Fruit fly (Drosophila melanogaster) whole organism, embryonic: ENCODE data around the gene CG17593.
A peak's percentile ranks its signal among the peaks of the same experiment; 100 is the strongest.

Experiments used
- Adf1 ChIP-seq: fragments of 200-800 bp; sonication (Bioruptor generic); IDR thresholded peaks from 2 replicates; pipeline ENCODE4 v1.3.6; 2022; ENCODE audit warnings: missing biosample characterization, missing genetic modification characterization
- Antp ChIP-seq: fragments of 200-800 bp; sonication (Bioruptor generic); optimal IDR thresholded peaks from 3 replicates; lab custom pipeline; 2016; ENCODE audit warnings: missing biosample characterization, missing genetic modification characterization
- CG10267 ChIP-seq: fragments of 200-800 bp; sonication (Bioruptor generic); optimal IDR thresholded peaks from 2 replicates; lab custom pipeline; 2018; ENCODE audit warnings: missing biosample characterization, mild to moderate bottlenecking, missing genetic modification characterization, moderate library complexity
- CG10321 ChIP-seq: fragments of 200-800 bp; sonication (Bioruptor generic); IDR thresholded peaks from 2 replicates; pipeline ENCODE4 v1.3.6; 2022; ENCODE audit warnings: missing biosample characterization, missing genetic modification characterization
- CG12219 ChIP-seq: fragments of 200-800 bp; sonication (Bioruptor generic); optimal IDR thresholded peaks from 3 replicates; lab custom pipeline; 2018; ENCODE audit warnings: missing biosample characterization, mild to moderate bottlenecking, missing genetic modification characterization
- CG15479 ChIP-seq: fragments of 200-800 bp; sonication (Bioruptor generic); optimal IDR thresholded peaks from 3 replicates; lab custom pipeline; 2019; ENCODE audit warnings: missing biosample characterization, mild to moderate bottlenecking, missing genetic modification characterization, moderate library complexity
- CG17802 ChIP-seq: fragments of 200-800 bp; sonication (Bioruptor generic); optimal IDR thresholded peaks from 2 replicates; lab custom pipeline; 2018; ENCODE audit warnings: missing biosample characterization, mild to moderate bottlenecking, missing genetic modification characterization, moderate library complexity
- CG1832 ChIP-seq: fragments of 200-800 bp; sonication (Bioruptor generic); optimal IDR thresholded peaks from 2 replicates; lab custom pipeline; 2017; ENCODE audit warnings: missing biosample characterization, mild to moderate bottlenecking, missing genetic modification characterization, inconsistent platforms
- CG34224 ChIP-seq: fragments of 200-800 bp; sonication (Bioruptor generic); IDR thresholded peaks from 3 replicates; pipeline ENCODE4 v1.3.6; 2022; ENCODE audit warnings: missing biosample characterization, missing genetic modification characterization; ENCODE audit not compliant: partially characterized antibody
- CG4360 ChIP-seq: fragments of 200-800 bp; sonication (Bioruptor generic); IDR thresholded peaks from 2 replicates; pipeline ENCODE4 v1.3.6; 2022; ENCODE audit warnings: missing biosample characterization, missing genetic modification characterization
- CG6791 ChIP-seq: fragments of 200-800 bp; sonication (Bioruptor generic); IDR thresholded peaks from 3 replicates; pipeline ENCODE4 v1.3.6; 2022; ENCODE audit warnings: missing biosample characterization, missing genetic modification characterization; ENCODE audit not compliant: partially characterized antibody
- CG8478 ChIP-seq: fragments of >200 bp; optimal IDR thresholded peaks from 2 replicates; lab custom pipeline; 2018
- CoRest ChIP-seq: fragments of 200-800 bp; sonication (Bioruptor generic); optimal IDR thresholded peaks from 3 replicates; lab custom pipeline; 2018; ENCODE audit warnings: missing biosample characterization, mild to moderate bottlenecking, missing genetic modification characterization, moderate library complexity
- Deaf1 ChIP-seq: fragments of 200-800 bp; optimal IDR thresholded peaks from 3 replicates; lab custom pipeline; 2019; ENCODE audit warnings: missing biosample characterization, mild to moderate bottlenecking, missing genetic modification characterization, moderate library complexity
- Fer2 ChIP-seq: fragments of 200-800 bp; sonication (Bioruptor generic); optimal IDR thresholded peaks from 2 replicates; lab custom pipeline; 2018; ENCODE audit warnings: missing biosample characterization, mild to moderate bottlenecking, missing genetic modification characterization, moderate library complexity
- HLH4C ChIP-seq: fragments of 200-800 bp; sonication (Bioruptor generic); IDR thresholded peaks from 3 replicates; pipeline ENCODE4 v1.3.6; 2022; ENCODE audit warnings: missing biosample characterization, missing genetic modification characterization; ENCODE audit not compliant: partially characterized antibody
- Jarid2 ChIP-seq: fragments of 200-800 bp; sonication (Bioruptor generic); optimal IDR thresholded peaks from 3 replicates; lab custom pipeline; 2017; ENCODE audit warnings: mild to moderate bottlenecking, missing biosample characterization, missing genetic modification reagents, missing genetic modification characterization
- Med ChIP-seq: fragments of 200-800 bp; sonication (Bioruptor generic); peaks from one replicate; lab custom pipeline; 2016; ENCODE audit warnings: missing biosample characterization, missing genetic modification characterization, mild to moderate bottlenecking, inconsistent platforms, moderate library complexity
- Nf-YC ChIP-seq: fragments of 200-800 bp; optimal IDR thresholded peaks from 3 replicates; lab custom pipeline; 2019; ENCODE audit warnings: missing biosample characterization, mild to moderate bottlenecking, missing genetic modification characterization, moderate library complexity
- Pdp1 ChIP-seq, 2 experiments: fragments of 200-800 bp; sonication (Bioruptor generic); optimal IDR thresholded peaks; 3 replicates each; lab custom pipeline; 2016; ENCODE audit warnings: missing biosample characterization in 2 of 2, missing genetic modification characterization in 2 of 2, mild to moderate bottlenecking in 1 of 2, moderate library complexity in 1 of 2
- Rfx ChIP-seq: fragments of 200-800 bp; sonication (Bioruptor generic); IDR thresholded peaks from 2 replicates; pipeline ENCODE4 v1.3.6; 2022; ENCODE audit warnings: missing biosample characterization, missing genetic modification characterization
- Sox100B ChIP-seq: fragments of 200-800 bp; sonication (Bioruptor generic); optimal IDR thresholded peaks from 3 replicates; lab custom pipeline; 2018; ENCODE audit warnings: missing biosample characterization, mild to moderate bottlenecking, missing genetic modification characterization
- amos ChIP-seq: fragments of 200-800 bp; sonication (Bioruptor generic); IDR thresholded peaks from 2 replicates; pipeline ENCODE4 v1.3.6; 2022; ENCODE audit warnings: missing biosample characterization, missing genetic modification characterization; ENCODE audit not compliant: partially characterized antibody
- ara ChIP-seq: fragments of 200-800 bp; sonication (Bioruptor generic); IDR thresholded peaks from 2 replicates; pipeline ENCODE4 v1.3.6; 2022; ENCODE audit warnings: missing biosample characterization, missing genetic modification characterization
- bowl ChIP-seq: fragments of 200-800 bp; sonication (Bioruptor generic); IDR thresholded peaks from 2 replicates; pipeline ENCODE4 v1.3.6; 2022; ENCODE audit warnings: missing biosample characterization, missing genetic modification characterization
- cas ChIP-seq: fragments of 200-800 bp; sonication (Bioruptor generic); IDR thresholded peaks from 2 replicates; pipeline ENCODE4 v1.3.6; 2022; ENCODE audit warnings: missing biosample characterization, missing genetic modification characterization
- cg ChIP-seq: fragments of 200-800 bp; sonication (Bioruptor generic); optimal IDR thresholded peaks from 3 replicates; lab custom pipeline; 2019; ENCODE audit warnings: missing biosample characterization, mild to moderate bottlenecking, missing genetic modification characterization, moderate library complexity
- chinmo ChIP-seq: fragments of 200-800 bp; sonication (Bioruptor generic); IDR thresholded peaks from 4 replicates; pipeline ENCODE4 v1.3.6; 2022; ENCODE audit warnings: missing biosample characterization, missing genetic modification characterization; ENCODE audit not compliant: partially characterized antibody
- emc ChIP-seq: fragments of 200-800 bp; sonication (Bioruptor generic); optimal IDR thresholded peaks from 2 replicates; lab custom pipeline; 2016; ENCODE audit warnings: missing biosample characterization, missing genetic modification characterization
- ewg ChIP-seq: fragments of 200-800 bp; sonication (Bioruptor generic); optimal IDR thresholded peaks from 3 replicates; lab custom pipeline; 2017; ENCODE audit warnings: mild to moderate bottlenecking, missing biosample characterization, missing genetic modification reagents, missing genetic modification characterization
- kni ChIP-seq: fragments of 200-800 bp; sonication (Bioruptor generic); optimal IDR thresholded peaks from 3 replicates; lab custom pipeline; 2017; ENCODE audit warnings: mild to moderate bottlenecking, missing biosample characterization, missing genetic modification reagents, missing genetic modification characterization
- nmo ChIP-seq: fragments of 200-800 bp; sonication (Bioruptor generic); optimal IDR thresholded peaks from 2 replicates; lab custom pipeline; 2018; ENCODE audit warnings: missing biosample characterization, mild to moderate bottlenecking, missing genetic modification characterization, moderate library complexity
- odd ChIP-seq: fragments of 200-800 bp; sonication (Bioruptor generic); optimal IDR thresholded peaks from 2 replicates; lab custom pipeline; 2017; ENCODE audit warnings: missing biosample characterization, mild to moderate bottlenecking, missing genetic modification characterization
- phol ChIP-seq: fragments of 200-800 bp; sonication (Bioruptor generic); optimal IDR thresholded peaks from 3 replicates; lab custom pipeline; 2018; ENCODE audit warnings: missing biosample characterization, mild to moderate bottlenecking, missing genetic modification characterization, moderate library complexity
- sc ChIP-seq, 3 experiments: fragments of >200 bp in 2 of 3; fragments of 200-800 bp in 1 of 3; sonication (Bioruptor generic) in 1 of 3; optimal IDR thresholded peaks; 2 replicates in 2 of 3; 3 replicates in 1 of 3; lab custom pipeline; 2017; ENCODE audit warnings: mild to moderate bottlenecking in 1 of 3, missing biosample characterization in 1 of 3, missing genetic modification characterization in 1 of 3, missing genetic modification reagents in 1 of 3
- shn ChIP-seq: fragments of 200-800 bp; sonication (Bioruptor generic); optimal IDR thresholded peaks from 3 replicates; lab custom pipeline; 2016; ENCODE audit warnings: missing biosample characterization, missing genetic modification characterization
- slp2 ChIP-seq: fragments of 200-800 bp; sonication (Bioruptor generic); optimal IDR thresholded peaks from 2 replicates; lab custom pipeline; 2016; ENCODE audit warnings: missing biosample characterization, missing genetic modification characterization
- sob ChIP-seq: fragments of 200-800 bp; sonication (Bioruptor generic); IDR thresholded peaks from 2 replicates; pipeline ENCODE4 v1.3.6; 2022; ENCODE audit warnings: missing biosample characterization, missing genetic modification characterization
- vvl ChIP-seq: fragments of 200-800 bp; sonication (Bioruptor generic); IDR thresholded peaks from 2 replicates; pipeline ENCODE4 v1.3.6; 2022; ENCODE audit warnings: missing biosample characterization, missing genetic modification characterization
- z ChIP-seq: fragments of 200-800 bp; sonication (Bioruptor generic); IDR thresholded peaks from 3 replicates; pipeline ENCODE4 v1.3.6; 2022; ENCODE audit warnings: missing biosample characterization, missing genetic modification characterization

The CG17593 gene

dm6 chr2L:3538564-3539411, 24.1 kb downstream of the CG17593 start, which contains the start of gene drm (continued):
- TF ChIP-seq CG10267 (tag; lab: Kevin White, UChicago) (no peak), CG4360 (GFP tag; lab: Robert Waterston, UW) (peak; percentile 12; the same call in 1 of the 2 replicates), slp2 (GFP tag; lab: Kevin White, UChicago) (no peak)

- TF ChIP-seq Jarid2 (GFP tag; lab: Kevin White, UChicago) (peak; percentile 65), Sox100B (GFP tag; lab: Kevin White, UChicago) (no peak), CG12219 (GFP tag; lab: Kevin White, UChicago) (no peak), Antp (GFP tag; lab: Kevin White, UChicago) (no peak), nmo (GFP tag; lab: Kevin White, UChicago) (peak; percentile 3), CG1832 (peak; percentile 69), Nf-YC (tag; lab: Kevin White, UChicago) (peak; percentile 15), amos (0 out of 2 replicates have a peak, but pooled peaks have one; percentile 13), CG8478 (lab: Kevin White, UChicago) (peak; percentile 62), Fer2 (tag; lab: Kevin White, UChicago) (no peak), cg (GFP tag; lab: Kevin White, UChicago) (peak; percentile 72), z (GFP tag; lab: Robert Waterston, UW) (peak; percentile 95), Med (GFP tag; lab: Kevin White, UChicago) (peak; percentile 67), Adf1 (GFP tag; lab: Robert Waterston, UW) (peak; percentile 88), Rfx (GFP tag; lab: Robert Waterston, UW) (0 out of 2 replicates have a peak, but pooled peaks have one; percentile 4), emc (GFP tag; lab: Kevin White, UChicago) (no peak), chinmo (GFP tag; lab: Robert Waterston, UW) (0 out of 4 replicates have a peak, but pooled peaks have one; percentile 11), bowl (peak; percentile 93), ewg (GFP tag; lab: Kevin White, UChicago) (peak; percentile 51), HLH4C (GFP tag; lab: Robert Waterston, UW) (peak; percentile 15; the same call in 1 of the 3 replicates), CG17802 (no peak), CG6791 (GFP tag; lab: Robert Waterston, UW) (peak; percentile 46; the same call in 1 of the 3 replicates), cas (GFP tag; lab: Robert Waterston, UW) (no peak), CG10321 (peak; percentile 90), ara (GFP tag; lab: Robert Waterston, UW) (0 out of 2 replicates have a peak, but pooled peaks have one; percentile 14), CG4360 (GFP tag; lab: Robert Waterston, UW) (0 out of 2 replicates have a peak, but pooled peaks have one; percentile 27), CoRest (peak; percentile 18), sob (GFP tag; lab: Robert Waterston, UW) (peak; percentile 96), vvl (GFP tag; lab: Robert Waterston, UW) (0 out of 2 replicates have a peak, but pooled peaks have one; percentile 9), kni (GFP tag; lab: Kevin White, UChicago) (peak; percentile 15), Deaf1 (peak; percentile 90), CG10267 (tag; lab: Kevin White, UChicago) (no peak), shn (no peak), Pdp1 (GFP tag; optimal IDR thresholded peaks at IDR 0.05; lab: Kevin White, UChicago) (peak in 1 of 2 experiments; percentile 9), CG34224 (GFP tag; lab: Robert Waterston, UW) (no peak), odd (peak; percentile 91), CG15479 (GFP tag; lab: Kevin White, UChicago) (peak; percentile 33), sc (optimal IDR thresholded peaks at IDR 0.05; lab: Kevin White, UChicago) (no peak), sc (GFP tag; optimal IDR thresholded peaks at IDR 0.05; lab: Kevin White, UChicago) (no peak), phol (tag; lab: Kevin White, UChicago) (peak; percentile 86)
Observed at dm6 chr2L:3539412-3539743, 24.7 kb downstream of the CG17593 start.
